Fruit fly (Drosophila melanogaster): Measurements from ENCODE around the gene Sry-delta.

The Sry-delta gene

DNA sequence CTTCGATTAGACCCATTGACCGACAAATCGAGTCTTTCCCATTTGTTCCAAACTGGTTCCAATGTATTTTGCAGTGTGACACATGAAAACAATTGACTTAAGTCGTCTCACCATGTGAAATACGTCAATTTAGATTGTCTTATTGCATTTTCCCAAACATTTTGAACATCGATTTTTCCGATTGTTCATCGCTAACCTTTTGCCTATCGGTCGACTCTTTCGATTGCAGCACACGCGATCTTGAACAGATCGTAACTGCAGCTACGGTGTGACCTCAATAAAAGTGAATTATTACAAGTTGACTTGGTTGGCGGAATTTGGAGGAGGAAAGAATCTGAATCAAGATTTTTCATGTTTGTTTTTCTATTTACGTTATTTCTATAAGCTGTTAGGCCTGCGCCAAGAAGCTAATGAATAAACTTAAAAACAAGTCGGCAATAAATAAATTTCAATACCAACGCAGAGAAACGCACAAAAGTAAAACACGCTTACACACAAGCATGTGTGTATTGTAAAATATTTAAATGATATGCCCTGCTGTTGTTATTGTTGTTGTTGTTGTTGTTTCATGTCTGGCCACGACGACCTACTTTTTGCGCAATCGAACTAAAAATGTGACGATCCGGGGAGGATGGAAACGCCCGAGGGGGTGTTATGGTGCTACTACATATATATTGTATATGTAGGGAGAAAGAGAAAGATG lies 17.5 kb downstream of the Sry-delta start (continued):
- TF ChIP-seq luna (GFP tag; optimal IDR thresholded peaks at IDR 0.05) (no peak), Ssrp (tag; optimal IDR thresholded peaks at IDR 0.05) (no peak), caup (GFP tag; optimal IDR thresholded peaks at IDR 0.05; ENCODE audit: severe bottlenecking) (no peak), wdn (GFP tag; IDR thresholded peaks at IDR 0.05) (no peak), inv (GFP tag; IDR thresholded peaks at IDR 0.05; ENCODE audit: partially characterized antibody) (no peak), nerfin-2 (GFP tag; IDR thresholded peaks at IDR 0.05; ENCODE audit: partially characterized antibody) (peak; percentile 47; the same call in 1 of the 2 replicates), CG4854 (GFP tag; optimal IDR thresholded peaks at IDR 0.05) (no peak), HLH3B (GFP tag; IDR thresholded peaks at IDR 0.05) (no peak; the same call in 1 of the 2 replicates), bbx (GFP tag; IDR thresholded peaks at IDR 0.05; ENCODE audit: partially characterized antibody) (peak; percentile 47; the same call in 1 of the 2 replicates), eve (GFP tag; optimal IDR thresholded peaks at IDR 0.05) (no peak), Scr (GFP tag; IDR thresholded peaks at IDR 0.05; ENCODE audit: partially characterized antibody) (0 out of 2 replicates have a peak, but pooled peaks have one; percentile 30), CG11695 (GFP tag; IDR thresholded peaks at IDR 0.05) (no peak), crp (GFP tag; optimal IDR thresholded peaks at IDR 0.05) (no peak), twi (tag; optimal IDR thresholded peaks at IDR 0.05) (no peak), p53 (GFP tag; optimal IDR thresholded peaks at IDR 0.05) (no peak), CG32772 (GFP tag; IDR thresholded peaks at IDR 0.05) (no peak), Lim3 (GFP tag; IDR thresholded peaks at IDR 0.05) (no peak), CG11723 (GFP tag; optimal IDR thresholded peaks at IDR 0.05) (no peak), CG17186 (GFP tag; optimal IDR thresholded peaks at IDR 0.05) (no peak), unc-4 (GFP tag; IDR thresholded peaks at IDR 0.05; ENCODE audit: partially characterized antibody) (no peak), E2f2 (GFP tag; IDR thresholded peaks at IDR 0.05) (no peak), kni (GFP tag; optimal IDR thresholded peaks at IDR 0.05) (peak; percentile 76), CG10267 (tag; optimal IDR thresholded peaks at IDR 0.05) (no peak), CG33557 (GFP tag; optimal IDR thresholded peaks at IDR 0.05) (no peak), BtbVII (GFP tag; optimal IDR thresholded peaks at IDR 0.05) (no peak), lov (optimal IDR thresholded peaks at IDR 0.05) (no peak), lov (GFP tag; IDR thresholded peaks at IDR 0.05) (no peak), YL-1 (GFP tag; optimal IDR thresholded peaks at IDR 0.05) (no peak), CG11560 (tag; IDR thresholded peaks at IDR 0.05) (no peak), B-H1 (GFP tag; IDR thresholded peaks at IDR 0.05) (no peak)

DNA sequence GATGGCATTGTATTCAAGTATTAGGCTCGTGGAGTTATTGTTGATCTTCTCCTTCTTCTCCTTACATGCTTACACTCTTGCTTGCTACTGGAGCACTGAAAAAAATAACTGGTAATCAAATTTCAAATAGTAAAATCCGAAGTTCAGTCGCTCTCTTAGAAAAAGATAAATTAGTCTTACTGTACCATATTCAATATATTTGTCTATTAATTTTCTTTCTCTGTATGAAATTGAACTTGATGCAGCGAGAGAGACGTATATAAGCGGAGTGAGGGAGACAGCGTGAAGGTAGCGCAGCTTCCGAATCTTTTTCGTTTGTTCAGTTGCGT lies 18.0 kb downstream of the Sry-delta start:
- no peak for TF ChIP-seq vnd (GFP tag; IDR thresholded peaks at IDR 0.05; ENCODE audit: partially characterized antibody)
- TF ChIP-seq cas (GFP tag; IDR thresholded peaks at IDR 0.05), result peak; percentile 52; the same call in 1 of the 2 replicates
- peak; percentile 61 for TF ChIP-seq al (GFP tag; IDR thresholded peaks at IDR 0.05)
- peak; percentile 37 for TF ChIP-seq CG34376 (GFP tag; optimal IDR thresholded peaks at IDR 0.05)
- peak; percentile 95 for TF ChIP-seq CG17328 (GFP tag; IDR thresholded peaks at IDR 0.05)
- peak; percentile 43 for TF ChIP-seq CHES-1-like (GFP tag; optimal IDR thresholded peaks at IDR 0.05)
- TF ChIP-seq sens (GFP tag), result peak; percentile 98
- peak; percentile 44 for TF ChIP-seq CG12942 (GFP tag; optimal IDR thresholded peaks at IDR 0.05)
- TF ChIP-seq CG18476 (GFP tag; optimal IDR thresholded peaks at IDR 0.05), result peak; percentile 90
- TF ChIP-seq CG32772 (GFP tag; IDR thresholded peaks at IDR 0.05), result peak; percentile 91
- peak; percentile 57 for TF ChIP-seq CG4707 (GFP tag; optimal IDR thresholded peaks at IDR 0.05)
- TF ChIP-seq sqz (GFP tag; optimal IDR thresholded peaks at IDR 0.05), result peak; percentile 75
- TF ChIP-seq YL-1 (GFP tag; optimal IDR thresholded peaks at IDR 0.05), result no peak
- peak; percentile 95 for TF ChIP-seq CG10366 (GFP tag; IDR thresholded peaks at IDR 0.05)
- peak; percentile 59 for TF ChIP-seq CG3847 (GFP tag; IDR thresholded peaks at IDR 0.05)
- TF ChIP-seq CG3281 (GFP tag; optimal IDR thresholded peaks at IDR 0.05), result peak; percentile 72
- TF ChIP-seq Eip74EF (GFP tag; optimal IDR thresholded peaks at IDR 0.05), result peak in 1 of 2 experiments; percentile 87
- TF ChIP-seq br (optimal IDR thresholded peaks at IDR 0.05), result no peak
- peak; percentile 2 for TF ChIP-seq odd (GFP tag; optimal IDR thresholded peaks at IDR 0.05)
- TF ChIP-seq CG1603 (tag; optimal IDR thresholded peaks at IDR 0.05), result peak; percentile 93
- TF ChIP-seq CG4328 (GFP tag; optimal IDR thresholded peaks at IDR 0.05), result peak; percentile 62
- TF ChIP-seq jigr1 (GFP tag; IDR thresholded peaks at IDR 0.05), result peak; percentile 75
- peak; percentile 65 for TF ChIP-seq E2f2 (GFP tag; IDR thresholded peaks at IDR 0.05)
